Worm (Caenorhabditis elegans) whole organism, L4 larva: ENCODE results near the gene srlf-20.

ENCODE experiments used
- F49E8.2 ChIP-seq: sonication (generic microtip); optimal IDR thresholded peaks from 2 replicates; lab custom pipeline; 2016; ENCODE audit warnings: missing compliant biosample characterization, mild to moderate bottlenecking, missing genetic modification characterization, borderline replicate concordance
- R02D3.7 ChIP-seq: fragments of 150-350 bp; sonication (generic microtip); optimal IDR thresholded peaks from 3 replicates; lab custom pipeline; 2014; ENCODE audit warnings: missing biosample characterization, missing genetic modification characterization
- ama-1 ChIP-seq: fragments of 150-350 bp; optimal IDR thresholded peaks from 2 replicates; lab custom pipeline; 2014; ENCODE audit warnings: inconsistent platforms, mixed read lengths
- dve-1 ChIP-seq: sonication (generic microtip); optimal IDR thresholded peaks from 2 replicates; lab custom pipeline; 2017; ENCODE audit warnings: antibody characterized with exemption, mild to moderate bottlenecking, missing genetic modification characterization, missing compliant biosample characterization; ENCODE audit not compliant: insufficient read depth
- fos-1 ChIP-seq: fragments of 150-350 bp; optimal IDR thresholded peaks from 2 replicates; lab custom pipeline; 2014; ENCODE audit warnings: missing biosample characterization, missing genetic modification characterization
- mxl-3 ChIP-seq: fragments of 200-800 bp; sonication (Bioruptor generic); optimal IDR thresholded peaks from 2 replicates; lab custom pipeline; 2018; ENCODE audit warnings: mild to moderate bottlenecking, missing genetic modification characterization, missing compliant biosample characterization
- nhr-11 ChIP-seq: fragments of 150-350 bp; optimal IDR thresholded peaks from 2 replicates; lab custom pipeline; 2014; ENCODE audit warnings: missing biosample characterization, missing genetic modification characterization
- unc-130 ChIP-seq: sonication (generic microtip); optimal IDR thresholded peaks from 2 replicates; lab custom pipeline; 2016; ENCODE audit warnings: missing genetic modification reagents, missing genetic modification characterization, missing compliant biosample characterization

- TF ChIP-seq nhr-11 (tag; lab: Kevin White, UChicago) (no peak), mxl-3 (GFP tag; lab: Kevin White, UChicago) (no peak), unc-130 (GFP tag; lab: Kevin White, UChicago) (no peak), F49E8.2 (no peak), ama-1 (lab: Kevin White, UChicago) (no peak), dve-1 (tag; lab: Kevin White, UChicago) (no peak), fos-1 (tag; lab: Kevin White, UChicago) (no peak), R02D3.7 (tag; lab: Kevin White, UChicago) (no peak)
Observed at ce11 chrV:871029-871428, 22.7 kb upstream of the srlf-20 start, which contains the start of gene T02B11.4.
